Fruit fly (Drosophila melanogaster) whole organism, embryonic: ENCODE data around the gene CG7634.
A peak's percentile ranks its signal among the peaks of the same experiment; 100 is the strongest.

Experiments
- Awh ChIP-seq: fragments of 200-800 bp; sonication (Bioruptor generic); IDR thresholded peaks from 2 replicates; pipeline ENCODE4, ENCODE4 v1.3.6; 2022; ENCODE audit warnings: missing biosample characterization, missing genetic modification characterization
- CG10147 ChIP-seq: fragments of 200-800 bp; sonication (Bioruptor generic); optimal IDR thresholded peaks from 2 replicates; lab custom pipeline; 2019; ENCODE audit warnings: missing biosample characterization, mild to moderate bottlenecking, missing genetic modification characterization, moderate library complexity
- CG10209 ChIP-seq: fragments of 200-800 bp; sonication (Bioruptor generic); optimal IDR thresholded peaks from 3 replicates; lab custom pipeline; 2017; ENCODE audit warnings: missing biosample characterization, mild to moderate bottlenecking, missing genetic modification characterization, missing genetic modification reagents
- CG10462 ChIP-seq: fragments of 200-800 bp; sonication (Bioruptor generic); optimal IDR thresholded peaks from 2 replicates; lab custom pipeline; 2016; ENCODE audit warnings: missing biosample characterization, missing genetic modification characterization
- CG12219 ChIP-seq: fragments of 200-800 bp; sonication (Bioruptor generic); optimal IDR thresholded peaks from 3 replicates; lab custom pipeline; 2018; ENCODE audit warnings: missing biosample characterization, mild to moderate bottlenecking, missing genetic modification characterization
- CG13287 ChIP-seq: fragments of 200-800 bp; sonication (Bioruptor generic); IDR thresholded peaks from 2 replicates; pipeline ENCODE4 v1.3.6; 2022; ENCODE audit warnings: missing biosample characterization, missing genetic modification characterization; ENCODE audit not compliant: partially characterized antibody
- CG14014 ChIP-seq: fragments of 200-800 bp; sonication (Bioruptor generic); IDR thresholded peaks from 2 replicates; pipeline ENCODE4 v1.3.6; 2022; ENCODE audit warnings: missing biosample characterization, missing genetic modification characterization
- CG1602 ChIP-seq: fragments of 200-800 bp; sonication (Bioruptor generic); optimal IDR thresholded peaks from 3 replicates; lab custom pipeline; 2016; ENCODE audit warnings: missing biosample characterization, missing genetic modification characterization
- CG1603 ChIP-seq: fragments of 200-800 bp; sonication (Bioruptor generic); optimal IDR thresholded peaks from 2 replicates; lab custom pipeline; 2019; ENCODE audit warnings: missing biosample characterization, mild to moderate bottlenecking, missing genetic modification characterization, moderate library complexity
- CG1647 ChIP-seq: fragments of 200-800 bp; sonication (Bioruptor generic); optimal IDR thresholded peaks from 3 replicates; lab custom pipeline; 2016; ENCODE audit warnings: missing biosample characterization, missing genetic modification characterization
- CG17361 ChIP-seq: fragments of 200-800 bp; sonication (Bioruptor generic); IDR thresholded peaks from 3 replicates; pipeline ENCODE4 v1.3.6; 2022; ENCODE audit warnings: missing biosample characterization, missing genetic modification characterization
- CG18599 ChIP-seq: fragments of 200-800 bp; sonication (Bioruptor generic); optimal IDR thresholded peaks from 3 replicates; lab custom pipeline; 2017; ENCODE audit warnings: missing biosample characterization, missing genetic modification characterization, mild to moderate bottlenecking, moderate library complexity, missing genetic modification reagents
- CG2202 ChIP-seq: fragments of 200-800 bp; sonication (Bioruptor generic); optimal IDR thresholded peaks from 2 replicates; lab custom pipeline; 2018; ENCODE audit warnings: missing biosample characterization, mild to moderate bottlenecking, missing genetic modification characterization
- CG33557 ChIP-seq: fragments of 200-800 bp; sonication (Bioruptor generic); optimal IDR thresholded peaks from 2 replicates; lab custom pipeline; 2019; ENCODE audit warnings: missing biosample characterization, mild to moderate bottlenecking, missing genetic modification characterization, moderate library complexity
- CG3407 ChIP-seq: fragments of 200-800 bp; sonication (Bioruptor generic); optimal IDR thresholded peaks from 2 replicates; lab custom pipeline; 2018; ENCODE audit warnings: missing biosample characterization, mild to moderate bottlenecking, missing genetic modification characterization
- CG3838 ChIP-seq: fragments of 200-800 bp; sonication (Bioruptor generic); optimal IDR thresholded peaks from 3 replicates; lab custom pipeline; 2016; ENCODE audit warnings: missing biosample characterization, missing genetic modification characterization
- CG4328 ChIP-seq: fragments of 200-800 bp; sonication (Bioruptor generic); optimal IDR thresholded peaks from 3 replicates; lab custom pipeline; 2017; ENCODE audit warnings: missing biosample characterization, missing genetic modification reagents, missing genetic modification characterization
- CG5953 ChIP-seq: fragments of 200-800 bp; sonication (Bioruptor generic); IDR thresholded peaks from 2 replicates; pipeline ENCODE4 v1.3.6; 2022; ENCODE audit warnings: missing biosample characterization, missing genetic modification characterization
- CG6813 ChIP-seq: fragments of 200-800 bp; sonication (Bioruptor generic); optimal IDR thresholded peaks from 2 replicates; lab custom pipeline; 2017; ENCODE audit warnings: missing biosample characterization, missing genetic modification characterization, mild to moderate bottlenecking, moderate library complexity, missing genetic modification reagents
- CG8281 ChIP-seq: fragments of 200-800 bp; sonication (Bioruptor generic); optimal IDR thresholded peaks from 2 replicates; lab custom pipeline; 2018; ENCODE audit warnings: missing biosample characterization, mild to moderate bottlenecking, missing genetic modification characterization, moderate library complexity
- CG8359 ChIP-seq: fragments of 200-800 bp; sonication (Bioruptor generic); optimal IDR thresholded peaks from 2 replicates; lab custom pipeline; 2017; ENCODE audit warnings: missing biosample characterization, mild to moderate bottlenecking, missing genetic modification characterization, borderline replicate concordance
- CG9215 ChIP-seq: fragments of 200-800 bp; sonication (Bioruptor generic); IDR thresholded peaks from 2 replicates; pipeline ENCODE4 v1.3.6; 2022; ENCODE audit warnings: missing biosample characterization, missing genetic modification characterization
- Camta ChIP-seq: fragments of 200-800 bp; sonication (Bioruptor generic); optimal IDR thresholded peaks from 2 replicates; lab custom pipeline; 2016; ENCODE audit warnings: missing biosample characterization, missing genetic modification characterization
- Dad ChIP-seq: fragments of 200-800 bp; sonication (Bioruptor generic); optimal IDR thresholded peaks from 3 replicates; lab custom pipeline; 2016; ENCODE audit warnings: missing biosample characterization, missing genetic modification characterization
- Deaf1 ChIP-seq: fragments of 200-800 bp; optimal IDR thresholded peaks from 3 replicates; lab custom pipeline; 2019; ENCODE audit warnings: missing biosample characterization, mild to moderate bottlenecking, missing genetic modification characterization, moderate library complexity
- Ets65A ChIP-seq: fragments of 200-800 bp; sonication (Bioruptor generic); peaks from one replicate; lab custom pipeline; 2016; ENCODE audit warnings: missing biosample characterization, missing genetic modification characterization
- H2.0 ChIP-seq: fragments of 200-800 bp; sonication (Bioruptor generic); IDR thresholded peaks from 2 replicates; pipeline ENCODE4 v1.3.6; 2022; ENCODE audit warnings: missing biosample characterization, missing genetic modification characterization
- Hmr ChIP-seq: fragments of 200-800 bp; sonication (Bioruptor generic); optimal IDR thresholded peaks from 3 replicates; lab custom pipeline; 2017; ENCODE audit warnings: mild to moderate bottlenecking, missing biosample characterization, missing genetic modification reagents, missing genetic modification characterization
- Lhr ChIP-seq: fragments of 200-800 bp; sonication (Bioruptor generic); optimal IDR thresholded peaks from 3 replicates; lab custom pipeline; 2017; ENCODE audit warnings: mild to moderate bottlenecking, missing biosample characterization, missing genetic modification reagents, missing genetic modification characterization
- Max ChIP-seq: fragments of 200-800 bp; sonication (Bioruptor generic); optimal IDR thresholded peaks from 2 replicates; lab custom pipeline; 2016; ENCODE audit warnings: missing biosample characterization, mild to moderate bottlenecking, missing genetic modification characterization
- Myb ChIP-seq: fragments of 200-800 bp; sonication (Bioruptor generic); optimal IDR thresholded peaks from 2 replicates; lab custom pipeline; 2016; ENCODE audit warnings: missing biosample characterization, missing genetic modification characterization
- PHDP ChIP-seq: fragments of 200-800 bp; sonication (Bioruptor generic); optimal IDR thresholded peaks from 3 replicates; lab custom pipeline; 2018; ENCODE audit warnings: missing biosample characterization, mild to moderate bottlenecking, missing genetic modification characterization, moderate library complexity
- Ravus ChIP-seq: fragments of 200-800 bp; sonication (Bioruptor generic); IDR thresholded peaks from 2 replicates; pipeline ENCODE4 v1.3.6; 2022; ENCODE audit warnings: missing biosample characterization, missing genetic modification characterization
- Rx ChIP-seq: fragments of 200-800 bp; sonication (Bioruptor generic); IDR thresholded peaks from 2 replicates; pipeline ENCODE4 v1.3.6; 2022; ENCODE audit warnings: missing biosample characterization, missing genetic modification characterization
- Stat92E ChIP-seq, 3 experiments: fragments of >200 bp in 2 of 3; fragments of 200-800 bp in 1 of 3; sonication (Bioruptor generic) in 1 of 3; optimal IDR thresholded peaks; 2 replicates each; lab custom pipeline; 2017 to 2019; ENCODE audit warnings: missing biosample characterization in 3 of 3, missing genetic modification characterization in 3 of 3, mild to moderate bottlenecking in 1 of 3, moderate library complexity in 1 of 3
- bigmax ChIP-seq: fragments of 200-800 bp; sonication (Bioruptor generic); optimal IDR thresholded peaks from 2 replicates; lab custom pipeline; 2018; ENCODE audit warnings: missing biosample characterization, mild to moderate bottlenecking, missing genetic modification characterization
- bowl ChIP-seq: fragments of 200-800 bp; sonication (Bioruptor generic); IDR thresholded peaks from 2 replicates; pipeline ENCODE4 v1.3.6; 2022; ENCODE audit warnings: missing biosample characterization, missing genetic modification characterization
- cato ChIP-seq: fragments of 200-800 bp; sonication (Bioruptor generic); optimal IDR thresholded peaks from 2 replicates; lab custom pipeline; 2016; ENCODE audit warnings: missing biosample characterization, missing genetic modification characterization, borderline replicate concordance
- eve ChIP-seq, 2 experiments: fragments of >200 bp; optimal IDR thresholded peaks; 2 replicates each; lab custom pipeline; 2017; ENCODE audit warnings: missing biosample characterization in 2 of 2, missing genetic modification characterization in 2 of 2
- gt ChIP-seq: fragments of 200-800 bp; sonication (Bioruptor generic); IDR thresholded peaks from 2 replicates; pipeline ENCODE4 v1.3.6; 2022; ENCODE audit warnings: missing biosample characterization, missing genetic modification characterization
- luna ChIP-seq: fragments of 200-800 bp; sonication (Bioruptor generic); optimal IDR thresholded peaks from 2 replicates; lab custom pipeline; 2016; ENCODE audit warnings: missing biosample characterization, missing genetic modification characterization
- pzg ChIP-seq: fragments of 200-800 bp; sonication (Bioruptor generic); optimal IDR thresholded peaks from 3 replicates; lab custom pipeline; 2018; ENCODE audit warnings: missing biosample characterization, mild to moderate bottlenecking, missing genetic modification characterization, moderate library complexity
- row ChIP-seq: fragments of 200-800 bp; sonication (Bioruptor generic); IDR thresholded peaks from 3 replicates; pipeline ENCODE4 v1.3.6; 2022; ENCODE audit warnings: missing biosample characterization, missing genetic modification characterization
- stwl ChIP-seq: fragments of 200-800 bp; sonication (Bioruptor generic); optimal IDR thresholded peaks from 3 replicates; lab custom pipeline; 2018; ENCODE audit warnings: missing biosample characterization, mild to moderate bottlenecking, missing genetic modification characterization, moderate library complexity
- tgo ChIP-seq: fragments of 200-800 bp; sonication (Bioruptor generic); IDR thresholded peaks from 3 replicates; pipeline ENCODE4 v1.3.6; 2022; ENCODE audit warnings: missing biosample characterization, missing genetic modification characterization
- zfh1 ChIP-seq: fragments of 200-800 bp; sonication (Bioruptor generic); IDR thresholded peaks from 3 replicates; pipeline ENCODE4 v1.3.6; 2022; ENCODE audit warnings: missing biosample characterization, missing genetic modification characterization

CG7634 gene

DNA sequence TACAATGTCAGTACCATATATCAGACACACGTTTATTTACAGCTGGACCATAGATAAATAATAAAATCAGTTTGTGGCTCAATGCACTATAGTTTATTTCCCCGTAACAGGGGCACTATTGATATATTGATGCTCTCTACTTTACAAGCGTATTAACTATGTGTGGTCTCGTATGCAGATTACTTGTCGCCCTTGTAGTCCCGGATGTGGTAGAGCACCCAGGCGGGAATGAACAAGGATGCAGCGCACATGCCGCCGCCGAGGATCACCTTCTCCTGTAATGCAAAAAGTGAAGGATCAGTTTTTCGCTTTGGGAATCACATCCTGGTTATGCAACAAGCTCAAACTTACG, 26.4 kb upstream of the CG7634 start:
- TF ChIP-seq eve (GFP tag; optimal IDR thresholded peaks at IDR 0.05; lab: Kevin White, UChicago) = no peak
- TF ChIP-seq Hmr (GFP tag; lab: Kevin White, UChicago) = no peak
- TF ChIP-seq CG8281 (tag; lab: Kevin White, UChicago) = peak; percentile 90
- TF ChIP-seq Ravus (GFP tag; lab: Robert Waterston, UW) = no peak

dm6 chr3L:21539245-21540196, 25.7 kb upstream of the CG7634 start, which contains the start of the genes COX8 and VhaM9.7-b:
Gene COX8, minus strand, starts transcription at chr3L:21539447.
Gene VhaM9.7-b, plus strand, starts transcription at chr3L:21539862.
- TF ChIP-seq stwl (tag; lab: Kevin White, UChicago) (peak; percentile 36), Dad (GFP tag; lab: Kevin White, UChicago) (no peak), bowl (GFP tag; lab: Robert Waterston, UW) (no peak), CG10209 (GFP tag; lab: Kevin White, UChicago) (no peak), CG3838 (GFP tag; lab: Kevin White, UChicago) (peak; percentile 13), Ets65A (GFP tag; lab: Kevin White, UChicago) (peak; percentile 96), pzg (GFP tag; lab: Kevin White, UChicago) (peak; percentile 67), Awh (GFP tag; lab: Robert Waterston, UW) (no peak), CG8359 (GFP tag; lab: Kevin White, UChicago) (no peak), CG9215 (GFP tag; lab: Robert Waterston, UW) (no peak), CG6813 (GFP tag; lab: Kevin White, UChicago) (no peak), Deaf1 (no peak), CG2202 (tag; lab: Kevin White, UChicago) (no peak), H2.0 (peak; percentile 48), bigmax (GFP tag; lab: Kevin White, UChicago) (peak; percentile 88), CG1602 (GFP tag; lab: Kevin White, UChicago) (peak; percentile 65), Max (GFP tag; lab: Kevin White, UChicago) (peak; percentile 58), CG18599 (GFP tag; lab: Kevin White, UChicago) (no peak), CG1603 (peak; percentile 59), zfh1 (GFP tag; lab: Robert Waterston, UW) (peak; percentile 80), CG12219 (GFP tag; lab: Kevin White, UChicago) (no peak), PHDP (tag; lab: Kevin White, UChicago) (peak; percentile 58), CG13287 (peak; percentile 60), eve (GFP tag; optimal IDR thresholded peaks at IDR 0.05; lab: Kevin White, UChicago) (no peak), CG17361 (GFP tag; lab: Robert Waterston, UW) (no peak; the same call in none of the 3 replicates), CG5953 (GFP tag; lab: Robert Waterston, UW) (no peak), CG1647 (GFP tag; lab: Kevin White, UChicago) (peak; percentile 25), CG10147 (GFP tag; lab: Kevin White, UChicago) (no peak), Stat92E (GFP tag; optimal IDR thresholded peaks at IDR 0.05; lab: Kevin White, UChicago) (no peak), gt (no peak), luna (peak; percentile 1), Myb (no peak), Camta (GFP tag; lab: Kevin White, UChicago) (peak; percentile 36), CG33557 (GFP tag; lab: Kevin White, UChicago) (peak; percentile 32), row (GFP tag; lab: Robert Waterston, UW) (peak; percentile 91), CG3407 (GFP tag; lab: Kevin White, UChicago) (no peak), CG14014 (GFP tag; lab: Robert Waterston, UW) (no peak), Rx (peak; percentile 37; the same call in 1 of the 2 replicates), tgo (peak; percentile 58; the same call in 2 of the 3 replicates), cato (GFP tag; lab: Kevin White, UChicago) (no peak), CG10462 (peak; percentile 42), CG4328 (peak; percentile 8), Lhr (GFP tag; lab: Kevin White, UChicago) (peak; percentile 61)
